Fruit fly (Drosophila melanogaster) whole organism, adult: ENCODE data around the gene ABCB7.

Experiments
- CG33017 ChIP-seq: fragments of 200-800 bp; sonication (Bioruptor generic); optimal IDR thresholded peaks from 2 replicates; lab custom pipeline; 2018; ENCODE audit warnings: missing biosample characterization, mild to moderate bottlenecking, missing genetic modification characterization, moderate library complexity
- Mnt ChIP-seq: fragments of 200-800 bp; sonication (Bioruptor generic); optimal IDR thresholded peaks from 2 replicates; lab custom pipeline; 2016; ENCODE audit warnings: missing biosample characterization, mild to moderate bottlenecking, missing genetic modification characterization
- cnc ChIP-seq, 2 experiments: fragments of >200 bp; optimal IDR thresholded peaks; 2 replicates each; lab custom pipeline; 2017

dm6 chr3L:1571077-1571476 is 47.1 kb upstream of the ABCB7 start:
- no peak for TF ChIP-seq Mnt (GFP tag; lab: Kevin White, UChicago)
- TF ChIP-seq CG33017 (tag; lab: Kevin White, UChicago): no peak
- no peak for TF ChIP-seq cnc (optimal IDR thresholded peaks at IDR 0.05; lab: Kevin White, UChicago)
